Worm (Caenorhabditis elegans) whole organism, L4 larva: ENCODE measurements around the gene R12H7.4.

Experiments used
- ama-1 ChIP-seq: fragments of 150-350 bp; optimal IDR thresholded peaks from 2 replicates; lab custom pipeline; 2014; ENCODE audit warnings: inconsistent platforms, mixed read lengths
- fos-1 ChIP-seq: fragments of 150-350 bp; optimal IDR thresholded peaks from 2 replicates; lab custom pipeline; 2014; ENCODE audit warnings: missing biosample characterization, missing genetic modification characterization
- lsy-2 ChIP-seq, 2 experiments: fragments of 150-350 bp in 1 of 2; sonication (generic microtip) in 1 of 2; optimal IDR thresholded peaks; 2 replicates each; lab custom pipeline; 2014 to 2017; ENCODE audit warnings: missing biosample characterization in 2 of 2, missing genetic modification characterization in 2 of 2
- nhr-11 ChIP-seq: fragments of 150-350 bp; optimal IDR thresholded peaks from 2 replicates; lab custom pipeline; 2014; ENCODE audit warnings: missing biosample characterization, missing genetic modification characterization
- nhr-77 ChIP-seq: fragments of 150-350 bp; optimal IDR thresholded peaks from 2 replicates; lab custom pipeline; 2014; ENCODE audit warnings: missing biosample characterization, missing genetic modification characterization
- unc-62 ChIP-seq, 3 experiments: fragments of 150-350 bp in 1 of 3; sonication (generic microtip); optimal IDR thresholded peaks in 2 of 3; peaks in 1 of 3; 1 replicate in 1 of 3; 2 replicates in 2 of 3; lab custom pipeline; 2014 to 2017; ENCODE audit warnings: missing biosample characterization in 3 of 3, missing genetic modification characterization in 3 of 3, missing genetic modification reagents in 3 of 3, missing genotype in 1 of 3

DNA sequence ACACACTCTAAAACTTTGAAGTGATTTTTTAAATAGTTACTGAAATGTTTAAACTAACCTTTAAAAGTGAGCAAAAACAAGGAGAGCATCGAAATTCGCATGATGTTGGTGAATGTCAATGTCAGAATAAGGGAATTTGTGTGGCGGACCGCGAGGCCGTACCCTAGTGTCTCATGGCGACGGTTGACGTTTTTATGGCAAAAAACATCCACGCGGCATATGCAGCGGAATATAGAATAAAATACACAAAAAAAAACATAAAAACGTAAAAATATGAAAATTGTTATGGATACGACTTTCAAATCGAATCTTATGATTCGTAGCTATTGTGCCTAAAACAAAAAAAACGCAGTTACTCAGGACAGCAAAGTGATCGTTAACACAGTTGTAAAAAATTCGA lies 27.0 kb upstream of the R12H7.4 start, which contains the start of gene cwp-5:
- no peak for TF ChIP-seq fos-1
- TF ChIP-seq ama-1 (lab: Kevin White, UChicago), result no peak
- TF ChIP-seq nhr-11 (tag; lab: Kevin White, UChicago), result no peak
- no peak for TF ChIP-seq unc-62 (GFP tag; optimal IDR thresholded peaks at IDR 0.05 in 1 of 2; lab: Kevin White, UChicago)
- no peak for TF ChIP-seq unc-62 (tag; optimal IDR thresholded peaks at IDR 0.05; lab: Kevin White, UChicago)
- TF ChIP-seq nhr-77 (tag; lab: Kevin White, UChicago), result no peak
- TF ChIP-seq lsy-2 (tag; optimal IDR thresholded peaks at IDR 0.05; lab: Kevin White, UChicago), result no peak
